Worm (Caenorhabditis elegans) whole organism, L2 larva: Measurements from ENCODE around the gene T09A5.14.

Experiments
- ama-1 ChIP-seq: fragments of 150-350 bp; optimal IDR thresholded peaks from 2 replicates; lab custom pipeline; 2018; ENCODE audit warnings: inconsistent platforms
- nhr-77 ChIP-seq: fragments of 150-350 bp; optimal IDR thresholded peaks from 2 replicates; lab custom pipeline; 2014; ENCODE audit warnings: missing biosample characterization, missing genetic modification characterization
- ztf-11 ChIP-seq: sonication (generic microtip); optimal IDR thresholded peaks from 2 replicates; lab custom pipeline; 2017; ENCODE audit warnings: missing biosample characterization, missing genetic modification characterization

DNA sequence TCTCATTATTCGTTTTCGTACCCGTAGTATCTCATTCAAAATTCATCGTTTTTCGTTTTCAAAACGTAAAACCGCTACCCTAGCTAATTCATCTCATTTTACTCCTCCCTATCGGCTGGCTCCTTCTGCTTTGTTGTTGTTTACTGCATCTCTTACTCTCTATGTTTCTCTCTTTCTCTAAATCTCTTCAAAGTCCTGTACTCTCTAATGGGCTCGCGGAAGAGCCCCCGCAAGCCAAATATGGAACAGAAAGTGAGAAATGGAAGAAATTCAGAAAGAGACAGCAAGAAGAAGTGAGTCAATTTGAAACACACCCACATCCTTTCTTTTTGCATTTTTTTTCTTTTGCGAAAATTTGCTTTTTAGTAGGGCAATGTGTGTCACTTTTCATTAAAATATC is 6.5 kb downstream of the T09A5.14 start:
- TF ChIP-seq ztf-11 (no peak), ama-1 (lab: Kevin White, UChicago) (no peak), nhr-77 (tag; lab: Kevin White, UChicago) (no peak)
